Worm (Caenorhabditis elegans): ENCODE data around the gene lit-1.

DNA sequence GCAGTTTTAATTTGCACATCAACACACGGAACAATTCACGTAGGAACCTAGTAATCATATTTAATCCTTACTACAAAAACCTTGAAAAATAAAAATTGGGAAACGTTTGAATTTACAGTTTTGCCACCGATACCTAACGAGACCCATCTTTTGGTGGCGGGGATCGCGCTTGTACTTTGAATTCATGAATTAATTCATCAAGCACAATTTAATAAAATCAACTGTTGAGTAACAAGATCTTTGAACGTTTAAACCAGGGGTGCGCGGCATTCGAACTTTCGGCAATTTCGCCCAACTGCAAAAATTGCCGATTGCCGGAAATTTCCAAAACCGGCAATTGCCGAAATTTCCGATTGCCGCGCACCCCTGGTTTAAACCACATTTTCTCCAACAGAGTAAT is 45.1 kb upstream of the lit-1 start:
- no peak for TF ChIP-seq fos-1 (tag; optimal IDR thresholded peaks at IDR 0.05)
- TF ChIP-seq lsy-2 (tag; optimal IDR thresholded peaks at IDR 0.05) = no peak
- no peak for TF ChIP-seq dpl-1 (GFP tag; optimal IDR thresholded peaks at IDR 0.05)
- no peak for TF ChIP-seq nhr-77 (tag; optimal IDR thresholded peaks at IDR 0.05)
- no peak for TF ChIP-seq unc-62 (GFP tag; optimal IDR thresholded peaks at IDR 0.05)

Measured in whole organism, L1 larva.